Worm (Caenorhabditis elegans) whole organism, L1 larva: ENCODE measurements around the gene lfi-1.

Source experiments
- C04F5.9 ChIP-seq: sonication (generic microtip); optimal IDR thresholded peaks from 2 replicates; lab custom pipeline; 2016; ENCODE audit warnings: missing genetic modification characterization, missing compliant biosample characterization
- C34B4.2 ChIP-seq: sonication (generic microtip); optimal IDR thresholded peaks from 2 replicates; lab custom pipeline; 2017; ENCODE audit warnings: mild to moderate bottlenecking, missing genetic modification characterization, missing compliant biosample characterization
- F16B12.6 ChIP-seq: fragments of 150-350 bp; optimal IDR thresholded peaks from 2 replicates; lab custom pipeline; 2014; ENCODE audit warnings: missing biosample characterization, missing genetic modification characterization
- ama-1 ChIP-seq: fragments of 150-350 bp; optimal IDR thresholded peaks from 2 replicates; lab custom pipeline; 2014
- blmp-1 ChIP-seq: fragments of 150-350 bp; optimal IDR thresholded peaks from 2 replicates; lab custom pipeline; 2014; ENCODE audit warnings: missing biosample characterization, missing genetic modification characterization
- ces-1 ChIP-seq: fragments of 150-350 bp; optimal IDR thresholded peaks from 2 replicates; lab custom pipeline; 2014; ENCODE audit warnings: missing biosample characterization, missing genetic modification reagents, missing genetic modification characterization
- dpl-1 ChIP-seq, 3 experiments: fragments of 150-350 bp in 2 of 3; sonication (generic microtip) in 1 of 3; optimal IDR thresholded peaks; 2 replicates each; lab custom pipeline; 2014 to 2017; ENCODE audit warnings: missing biosample characterization in 3 of 3, missing genetic modification characterization in 3 of 3, missing genetic modification reagents in 3 of 3
- egl-13 ChIP-seq: sonication (generic microtip); optimal IDR thresholded peaks from 2 replicates; lab custom pipeline; 2016; ENCODE audit warnings: missing genotype, missing genetic modification reagents, missing genetic modification characterization, missing compliant biosample characterization
- elt-3 ChIP-seq, 6 experiments: fragments of 150-350 bp in 1 of 6; sonication (generic microtip); optimal IDR thresholded peaks; 2 replicates each; lab custom pipeline; 2017 to 2018; ENCODE audit warnings: missing biosample characterization in 6 of 6, missing genetic modification characterization in 6 of 6, inconsistent platforms in 1 of 6
- ets-5 ChIP-seq: fragments of 200-800 bp; sonication (Bioruptor generic); IDR thresholded peaks from 2 replicates; pipeline ENCODE4 v1.3.6; 2022; ENCODE audit warnings: missing genetic modification characterization, missing compliant biosample characterization
- fkh-10 ChIP-seq: sonication (generic microtip); optimal IDR thresholded peaks from 2 replicates; lab custom pipeline; 2017; ENCODE audit warnings: missing biosample characterization, missing genetic modification reagents, missing genetic modification characterization
- hlh-4 ChIP-seq: sonication (generic microtip); optimal IDR thresholded peaks from 2 replicates; lab custom pipeline; 2016; ENCODE audit warnings: mild to moderate bottlenecking, missing genetic modification characterization, missing compliant biosample characterization
- hpl-2 ChIP-seq: fragments of 150-350 bp; optimal IDR thresholded peaks from 2 replicates; lab custom pipeline; 2014; ENCODE audit warnings: missing biosample characterization, missing genetic modification reagents, missing genetic modification characterization
- isw-1 ChIP-seq: fragments of 200-800 bp; sonication (Bioruptor generic); IDR thresholded peaks from 2 replicates; pipeline ENCODE4 v1.3.6; 2022; ENCODE audit warnings: missing genetic modification characterization, missing compliant biosample characterization
- jun-1 ChIP-seq: fragments of 150-350 bp; optimal IDR thresholded peaks from 2 replicates; lab custom pipeline; 2014; ENCODE audit warnings: missing biosample characterization, missing genetic modification reagents, missing genetic modification characterization
- lin-13 ChIP-seq: fragments of 150-350 bp; optimal IDR thresholded peaks from 2 replicates; lab custom pipeline; 2014; ENCODE audit warnings: missing biosample characterization, missing genetic modification reagents, missing genetic modification characterization
- lin-14 ChIP-seq: fragments of 200-800 bp; sonication (Bioruptor generic); optimal IDR thresholded peaks from 2 replicates; lab custom pipeline; 2018; ENCODE audit warnings: mild to moderate bottlenecking, missing genetic modification characterization, moderate library complexity, missing compliant biosample characterization
- lin-15B ChIP-seq: fragments of 150-350 bp; sonication (generic microtip); optimal IDR thresholded peaks from 3 replicates; lab custom pipeline; 2014; ENCODE audit warnings: missing biosample characterization, missing genetic modification characterization
- lin-35 ChIP-seq, 2 experiments: fragments of 150-350 bp; optimal IDR thresholded peaks; 2 replicates each; lab custom pipeline; 2014; ENCODE audit warnings: missing biosample characterization in 2 of 2, missing genetic modification characterization in 2 of 2, missing genetic modification reagents in 2 of 2
- mdl-1 ChIP-seq, 2 experiments: fragments of 150-350 bp; optimal IDR thresholded peaks; 2 replicates each; lab custom pipeline; 2014 to 2017; ENCODE audit warnings: missing biosample characterization in 2 of 2, missing genetic modification characterization in 2 of 2, inconsistent platforms in 1 of 2
- mef-2 ChIP-seq: fragments of 150-350 bp; optimal IDR thresholded peaks from 2 replicates; lab custom pipeline; 2014; ENCODE audit warnings: missing biosample characterization, missing genetic modification characterization
- mep-1 ChIP-seq: fragments of 150-350 bp; optimal IDR thresholded peaks from 2 replicates; lab custom pipeline; 2014; ENCODE audit warnings: missing biosample characterization, missing genetic modification characterization
- nhr-19 ChIP-seq: fragments of 200-800 bp; sonication (Bioruptor generic); conservative IDR thresholded peaks from 2 replicates; pipeline ENCODE4 v1.3.6; 2022; ENCODE audit warnings: missing genetic modification characterization, missing compliant biosample characterization
- nhr-47 ChIP-seq: sonication (generic microtip); optimal IDR thresholded peaks from 2 replicates; lab custom pipeline; 2016; ENCODE audit warnings: mild to moderate bottlenecking, missing genetic modification characterization, moderate library complexity, missing compliant biosample characterization
- nhr-71 ChIP-seq: sonication (generic microtip); optimal IDR thresholded peaks from 2 replicates; lab custom pipeline; 2016; ENCODE audit warnings: mild to moderate bottlenecking, missing genetic modification characterization, moderate library complexity, missing compliant biosample characterization
- nhr-76 ChIP-seq: sonication (generic microtip); optimal IDR thresholded peaks from 2 replicates; lab custom pipeline; 2017; ENCODE audit warnings: missing biosample characterization, missing genetic modification characterization
- nhr-77 ChIP-seq: fragments of 150-350 bp; optimal IDR thresholded peaks from 2 replicates; lab custom pipeline; 2014; ENCODE audit warnings: missing biosample characterization, missing genetic modification characterization
- nhr-84 ChIP-seq: sonication (generic microtip); optimal IDR thresholded peaks from 2 replicates; lab custom pipeline; 2017; ENCODE audit warnings: missing biosample characterization, missing genetic modification characterization
- nhr-85 ChIP-seq: sonication (generic microtip); peaks from one replicate; lab custom pipeline; 2016; ENCODE audit warnings: missing genetic modification characterization, inconsistent platforms, missing compliant biosample characterization
- nhr-90 ChIP-seq: sonication (generic microtip); optimal IDR thresholded peaks from 2 replicates; lab custom pipeline; 2016; ENCODE audit warnings: mild to moderate bottlenecking, missing genetic modification characterization, missing compliant biosample characterization; ENCODE audit not compliant: poor library complexity
- pag-3 ChIP-seq: sonication (generic microtip); optimal IDR thresholded peaks from 2 replicates; lab custom pipeline; 2017; ENCODE audit warnings: missing genetic modification characterization, mild to moderate bottlenecking, missing compliant biosample characterization, antibody characterized with exemption, borderline replicate concordance; ENCODE audit not compliant: insufficient read depth
- rnt-1 ChIP-seq: sonication (generic microtip); optimal IDR thresholded peaks from 2 replicates; lab custom pipeline; 2016; ENCODE audit warnings: mild to moderate bottlenecking, missing genetic modification characterization, moderate library complexity, missing compliant biosample characterization
- skn-1 ChIP-seq: fragments of 150-350 bp; optimal IDR thresholded peaks from 2 replicates; lab custom pipeline; 2014; ENCODE audit warnings: missing biosample characterization, missing genetic modification characterization
- snpc-4 ChIP-seq: fragments of 150-350 bp; optimal IDR thresholded peaks from 2 replicates; lab custom pipeline; 2014; ENCODE audit warnings: missing biosample characterization, missing genetic modification characterization
- sptf-1 ChIP-seq: fragments of 150-350 bp; optimal IDR thresholded peaks from 2 replicates; lab custom pipeline; 2014; ENCODE audit warnings: missing biosample characterization, missing genetic modification characterization
- unc-30 ChIP-seq: sonication (generic microtip); optimal IDR thresholded peaks from 2 replicates; lab custom pipeline; 2017; ENCODE audit warnings: missing biosample characterization, missing genetic modification characterization
- unc-62 ChIP-seq: fragments of 150-350 bp; optimal IDR thresholded peaks from 2 replicates; lab custom pipeline; 2014; ENCODE audit warnings: missing biosample characterization, missing genetic modification reagents, missing genetic modification characterization
- zag-1 ChIP-seq: fragments of 150-350 bp; optimal IDR thresholded peaks from 2 replicates; lab custom pipeline; 2014; ENCODE audit warnings: missing biosample characterization, missing genetic modification characterization
- zip-4 ChIP-seq: fragments of 200-800 bp; sonication (Bioruptor generic); optimal IDR thresholded peaks from 2 replicates; lab custom pipeline; 2018; ENCODE audit warnings: mild to moderate bottlenecking, missing genetic modification characterization, moderate library complexity, missing compliant biosample characterization
- ztf-11 ChIP-seq, 2 experiments: sonication (generic microtip); optimal IDR thresholded peaks; 2 replicates each; lab custom pipeline; 2016 to 2017; ENCODE audit warnings: missing genetic modification characterization in 2 of 2, missing biosample characterization in 1 of 2, missing compliant biosample characterization in 1 of 2
- ztf-4 ChIP-seq: fragments of 150-350 bp; optimal IDR thresholded peaks from 2 replicates; lab custom pipeline; 2014; ENCODE audit warnings: missing biosample characterization, missing genetic modification characterization

lfi-1 gene

ce11 chrX:4961681-4962656 lies 14.7 kb upstream of the lfi-1 start (continued):
- TF ChIP-seq nhr-85 (tag; lab: Kevin White, UChicago) (peak; percentile 60), blmp-1 (tag; lab: Kevin White, UChicago) (peak; percentile 6), C04F5.9 (tag; lab: Kevin White, UChicago) (no peak), nhr-47 (tag; lab: Kevin White, UChicago) (peak; percentile 68), dpl-1 (GFP tag; optimal IDR thresholded peaks at IDR 0.05; lab: Kevin White, UChicago) (no peak), ces-1 (GFP tag; lab: Kevin White, UChicago) (peak; percentile 45), snpc-4 (no peak), lin-13 (GFP tag; lab: Kevin White, UChicago) (no peak), unc-62 (GFP tag; lab: Kevin White, UChicago) (no peak), egl-13 (peak; percentile 35), fkh-10 (GFP tag; lab: Kevin White, UChicago) (no peak), hpl-2 (GFP tag; lab: Kevin White, UChicago) (no peak), skn-1 (tag; lab: Kevin White, UChicago) (peak; percentile 63), nhr-90 (tag; lab: Kevin White, UChicago) (no peak), hlh-4 (no peak), nhr-77 (tag; lab: Kevin White, UChicago) (peak; percentile 56), ama-1 (no peak), mef-2 (tag; lab: Kevin White, UChicago) (no peak), lin-15B (tag; lab: Kevin White, UChicago) (no peak), C34B4.2 (tag; lab: Kevin White, UChicago) (no peak), pag-3 (no peak), sptf-1 (tag; lab: Kevin White, UChicago) (no peak), jun-1 (tag; lab: Kevin White, UChicago) (peak; percentile 81), lin-35 (GFP tag; optimal IDR thresholded peaks at IDR 0.05; lab: Kevin White, UChicago) (peak in 1 of 2 experiments; percentile 14), F16B12.6 (no peak), zip-4 (peak; percentile 37), unc-30 (tag; lab: Kevin White, UChicago) (no peak), isw-1 (peak; percentile 41; the same call in 1 of the 2 replicates), ztf-11 (tag; optimal IDR thresholded peaks at IDR 0.05; lab: Kevin White, UChicago) (peak in 1 of 2 experiments; percentile 54), mdl-1 (tag; optimal IDR thresholded peaks at IDR 0.05; lab: Kevin White, UChicago) (peak in 1 of 2 experiments; percentile 33), lin-14 (GFP tag; lab: Kevin White, UChicago) (peak; percentile 91)

DNA sequence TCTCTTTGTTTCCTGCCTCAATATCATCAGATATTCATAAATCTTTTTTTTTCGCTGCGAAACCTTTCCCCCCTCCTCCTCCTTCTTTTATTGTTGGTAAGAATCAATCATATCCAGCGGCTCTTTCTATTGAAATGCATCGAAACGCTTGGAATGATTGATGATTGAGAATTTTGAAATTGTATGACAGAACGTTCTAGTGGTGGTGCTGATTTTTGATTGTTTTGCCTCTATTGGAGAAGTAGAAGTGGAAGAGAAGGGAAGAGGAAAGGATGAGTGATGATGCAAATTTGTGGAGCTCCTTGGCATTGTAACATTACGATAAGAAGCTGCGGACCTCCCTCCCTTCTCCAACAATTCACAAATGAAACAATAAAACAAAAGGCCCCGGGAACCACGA lies 11.0 kb upstream of the lfi-1 start:
- TF ChIP-seq elt-3 (tag; optimal IDR thresholded peaks at IDR 0.05; lab: Kevin White, UChicago), result no peak

DNA sequence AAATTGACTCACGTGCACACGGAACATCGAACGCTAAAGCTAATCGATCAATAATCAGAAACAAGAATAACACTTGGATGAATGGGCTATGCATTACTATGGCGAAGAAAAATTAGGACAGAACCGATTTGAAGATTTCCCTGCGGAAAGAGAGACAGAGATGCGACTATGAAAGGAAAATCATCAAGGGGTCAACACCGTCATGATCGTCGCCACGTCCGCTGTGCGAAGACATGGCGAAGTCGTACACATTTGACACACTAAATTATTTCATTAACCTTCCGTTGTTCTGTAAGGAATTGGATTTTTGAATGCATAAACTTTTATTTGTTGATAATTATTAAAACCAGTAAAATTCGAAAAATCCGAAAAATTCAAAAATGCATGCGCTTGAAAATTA lies 7.4 kb upstream of the lfi-1 start, which contains the start of gene M03F4.6:
TSS of gene M03F4.6 (minus strand) at position 101 of the 400 bp plus-strand sequence.
- TF ChIP-seq hpl-2 (GFP tag; lab: Kevin White, UChicago) (no peak), nhr-71 (tag; lab: Kevin White, UChicago) (peak; percentile 38), blmp-1 (tag; lab: Kevin White, UChicago) (peak; percentile 95), nhr-19 (no peak), nhr-84 (tag; lab: Kevin White, UChicago) (no peak), rnt-1 (peak; percentile 13), mep-1 (tag; lab: Kevin White, UChicago) (peak; percentile 52), ztf-4 (peak; percentile 90), ets-5 (no peak), ama-1 (peak; percentile 74), zag-1 (tag; lab: Kevin White, UChicago) (no peak), nhr-76 (tag; lab: Kevin White, UChicago) (no peak)
